Comparison of ENCODE assay signal across 2 fruit fly cellular contexts in the genomic region with DNA sequence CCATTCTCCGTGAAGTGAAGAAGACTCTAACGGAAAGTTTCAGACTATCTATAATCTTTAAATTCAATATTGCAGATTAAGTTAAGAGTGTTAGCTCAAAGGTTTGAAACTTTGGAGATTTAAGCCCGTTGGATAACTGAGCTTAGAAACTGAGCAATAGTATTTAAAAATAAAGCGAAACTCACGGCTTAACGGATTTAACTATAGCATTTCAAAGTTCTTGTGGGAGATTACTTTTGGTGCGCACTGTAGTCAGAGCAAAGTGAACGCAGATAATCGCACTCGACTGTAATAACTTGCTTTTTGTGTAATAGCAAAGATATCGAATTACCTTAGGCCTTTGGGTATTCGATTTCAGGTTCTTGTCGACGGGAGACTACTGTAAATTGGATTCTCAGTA.
A peak's percentile ranks its signal among the peaks of the same experiment; 100 is the strongest.
TF ChIP-seq lines count a peak whose summit lies in the region.

Gene mrt, minus strand, starts transcription at position 376 of the 400 bp plus-strand sequence.

TF ChIP-seq in whole organism, embryonic, 481 proteins besides CTCF, POLR2A, EP300 and RAD21 (continued from another document and continues in another):
- TF ChIP-seq trh (GFP tag; optimal IDR thresholded peaks at IDR 0.05; lab: Kevin White, UChicago) (no peak), CG13424 (tag; optimal IDR thresholded peaks at IDR 0.05; lab: Kevin White, UChicago) (peak; percentile 43), run (tag; optimal IDR thresholded peaks at IDR 0.05; lab: Kevin White, UChicago) (no peak), pb (GFP tag; optimal IDR thresholded peaks at IDR 0.05; lab: Kevin White, UChicago) (peak; percentile 20), dimm (GFP tag; IDR thresholded peaks at IDR 0.05; lab: Robert Waterston, UW) (no peak), E2f2 (GFP tag; IDR thresholded peaks at IDR 0.05; lab: Robert Waterston, UW) (peak; percentile 19; the same call in 1 of the 2 replicates), CG15011 (GFP tag; optimal IDR thresholded peaks at IDR 0.05; lab: Kevin White, UChicago) (peak; percentile 49), mld (GFP tag; IDR thresholded peaks at IDR 0.05; lab: Robert Waterston, UW; ENCODE audit: partially characterized antibody) (no peak), fu2 (GFP tag; optimal IDR thresholded peaks at IDR 0.05; lab: Kevin White, UChicago) (peak; percentile 55), br (optimal IDR thresholded peaks at IDR 0.05; lab: Kevin White, UChicago) (no peak), CG15479 (GFP tag; optimal IDR thresholded peaks at IDR 0.05; lab: Kevin White, UChicago) (no peak), Taf1 (GFP tag; IDR thresholded peaks at IDR 0.05; lab: Robert Waterston, UW) (no peak), cg (GFP tag; optimal IDR thresholded peaks at IDR 0.05; lab: Kevin White, UChicago) (no peak), CG32772 (GFP tag; IDR thresholded peaks at IDR 0.05; lab: Robert Waterston, UW) (peak; percentile 34; the same call in 1 of the 2 replicates), ase (GFP tag; IDR thresholded peaks at IDR 0.05; lab: Robert Waterston, UW) (no peak), CG18011 (GFP tag; optimal IDR thresholded peaks at IDR 0.05; lab: Kevin White, UChicago) (no peak), CG17802 (tag; optimal IDR thresholded peaks at IDR 0.05; lab: Kevin White, UChicago) (peak; percentile 40), HLHmδ (GFP tag; optimal IDR thresholded peaks at IDR 0.05; lab: Kevin White, UChicago) (no peak), CG10431 (GFP tag; optimal IDR thresholded peaks at IDR 0.05; lab: Kevin White, UChicago) (no peak), Nf-YC (tag; optimal IDR thresholded peaks at IDR 0.05; lab: Kevin White, UChicago) (no peak), kay (GFP tag; optimal IDR thresholded peaks at IDR 0.05; lab: Kevin White, UChicago) (no peak), CG16863 (GFP tag; optimal IDR thresholded peaks at IDR 0.05; lab: Kevin White, UChicago) (peak; percentile 38), ind (GFP tag; optimal IDR thresholded peaks at IDR 0.05; lab: Kevin White, UChicago) (peak; percentile 54), nerfin-1 (tag; optimal IDR thresholded peaks at IDR 0.05; lab: Kevin White, UChicago) (no peak), crp (GFP tag; optimal IDR thresholded peaks at IDR 0.05; lab: Kevin White, UChicago) (no peak), bigmax (GFP tag; optimal IDR thresholded peaks at IDR 0.05; lab: Kevin White, UChicago) (no peak), YL-1 (GFP tag; optimal IDR thresholded peaks at IDR 0.05; lab: Kevin White, UChicago) (no peak), bab2 (GFP tag; optimal IDR thresholded peaks at IDR 0.05; lab: Kevin White, UChicago) (peak; percentile 28), ken (GFP tag; IDR thresholded peaks at IDR 0.05; lab: Robert Waterston, UW) (no peak), CG12391 (tag; optimal IDR thresholded peaks at IDR 0.05; lab: Kevin White, UChicago) (peak; percentile 64), bcd (GFP tag; optimal IDR thresholded peaks at IDR 0.05; lab: Kevin White, UChicago) (peak; percentile 63), sr (GFP tag; IDR thresholded peaks at IDR 0.05; lab: Robert Waterston, UW) (no peak), inv (GFP tag; IDR thresholded peaks at IDR 0.05; lab: Robert Waterston, UW; ENCODE audit: partially characterized antibody) (no peak), sima (GFP tag; optimal IDR thresholded peaks at IDR 0.05; lab: Kevin White, UChicago) (no peak), toy (GFP tag; IDR thresholded peaks at IDR 0.05; lab: Robert Waterston, UW) (no peak), tio (GFP tag; optimal IDR thresholded peaks at IDR 0.05; lab: Kevin White, UChicago) (peak; percentile 31), ERR (GFP tag; optimal IDR thresholded peaks at IDR 0.05; lab: Kevin White, UChicago) (peak; percentile 42), MESR4 (GFP tag; optimal IDR thresholded peaks at IDR 0.05; lab: Kevin White, UChicago) (no peak), disco-r (GFP tag; optimal IDR thresholded peaks at IDR 0.05; lab: Kevin White, UChicago) (peak; percentile 48), CG12104 (GFP tag; optimal IDR thresholded peaks at IDR 0.05; lab: Kevin White, UChicago) (peak; percentile 36), ap (GFP tag; IDR thresholded peaks at IDR 0.05; lab: Robert Waterston, UW) (no peak), Xrp1 (GFP tag; IDR thresholded peaks at IDR 0.05; lab: Robert Waterston, UW) (peak; percentile 39; the same call in 1 of the 2 replicates), CG10654 (GFP tag; optimal IDR thresholded peaks at IDR 0.05; lab: Kevin White, UChicago) (peak; percentile 7), CG15601 (tag; optimal IDR thresholded peaks at IDR 0.05; lab: Kevin White, UChicago) (no peak), ems (GFP tag; optimal IDR thresholded peaks at IDR 0.05; lab: Kevin White, UChicago) (peak; percentile 61), eyg (GFP tag; optimal IDR thresholded peaks at IDR 0.05; lab: Kevin White, UChicago) (no peak), Dp (GFP tag; optimal IDR thresholded peaks at IDR 0.05; lab: Kevin White, UChicago) (no peak), corto (GFP tag; optimal IDR thresholded peaks at IDR 0.05; lab: Kevin White, UChicago) (no peak), CG16813 (GFP tag; IDR thresholded peaks at IDR 0.05; lab: Robert Waterston, UW; ENCODE audit: partially characterized antibody) (no peak), CG5953 (GFP tag; IDR thresholded peaks at IDR 0.05; lab: Robert Waterston, UW) (no peak), CG11247 (GFP tag; IDR thresholded peaks at IDR 0.05; lab: Robert Waterston, UW) (no peak; the same call in 1 of the 2 replicates), CG17359 (tag; optimal IDR thresholded peaks at IDR 0.05; lab: Kevin White, UChicago) (peak; percentile 51), CG9817 (tag; optimal IDR thresholded peaks at IDR 0.05; lab: Kevin White, UChicago) (peak; percentile 54), Neu2 (GFP tag; optimal IDR thresholded peaks at IDR 0.05; lab: Kevin White, UChicago; ENCODE audit: borderline replicate concordance) (no peak), shn (GFP tag; optimal IDR thresholded peaks at IDR 0.05; lab: Kevin White, UChicago) (peak; percentile 46), CG13624 (GFP tag; optimal IDR thresholded peaks at IDR 0.05; lab: Kevin White, UChicago) (peak; percentile 52), CG8944 (GFP tag; optimal IDR thresholded peaks at IDR 0.05; lab: Kevin White, UChicago) (peak; percentile 12), CG7745 (tag; optimal IDR thresholded peaks at IDR 0.05; lab: Kevin White, UChicago) (no peak), dmrt11E (tag; optimal IDR thresholded peaks at IDR 0.05; lab: Kevin White, UChicago) (peak; percentile 15), sisA (GFP tag; IDR thresholded peaks at IDR 0.05; lab: Robert Waterston, UW) (peak; percentile 53), Ets65A (GFP tag; lab: Kevin White, UChicago) (peak; percentile 94), dpn (GFP tag; optimal IDR thresholded peaks at IDR 0.05; lab: Kevin White, UChicago) (peak; percentile 48 to 49), hbn (GFP tag; IDR thresholded peaks at IDR 0.05; lab: Robert Waterston, UW; ENCODE audit: partially characterized antibody) (no peak), dmrt99B (tag; optimal IDR thresholded peaks at IDR 0.05; lab: Kevin White, UChicago) (peak; percentile 61)

TF ChIP-seq in whole organism, prepupa, 60 proteins besides CTCF, POLR2A, EP300 and RAD21 (continued from another document):
- TF ChIP-seq Hr39 (GFP tag; optimal IDR thresholded peaks at IDR 0.05; lab: Kevin White, UChicago) (peak; percentile 65), CG16779 (tag; optimal IDR thresholded peaks at IDR 0.05; lab: Kevin White, UChicago) (no peak), Ets96B (tag; optimal IDR thresholded peaks at IDR 0.05; lab: Kevin White, UChicago) (peak; percentile 25), CG8632 (GFP tag; optimal IDR thresholded peaks at IDR 0.05; lab: Kevin White, UChicago) (peak; percentile 37), CG11902 (GFP tag; optimal IDR thresholded peaks at IDR 0.05; lab: Kevin White, UChicago) (peak; percentile 29), topi (GFP tag; optimal IDR thresholded peaks at IDR 0.05; lab: Kevin White, UChicago) (peak; percentile 61), spab (GFP tag; optimal IDR thresholded peaks at IDR 0.05; lab: Kevin White, UChicago) (peak; percentile 28), CG10669 (GFP tag; optimal IDR thresholded peaks at IDR 0.05; lab: Kevin White, UChicago) (peak; percentile 60), Sox14 (GFP tag; optimal IDR thresholded peaks at IDR 0.05; lab: Kevin White, UChicago) (peak; percentile 59), CG11294 (GFP tag; IDR thresholded peaks at IDR 0.05; lab: Robert Waterston, UW) (peak; percentile 26; the same call in 1 of the 2 replicates), CG6276 (GFP tag; optimal IDR thresholded peaks at IDR 0.05; lab: Kevin White, UChicago) (peak; percentile 62)
